Fruit fly (Drosophila melanogaster) whole organism, wandering third instar larva: ENCODE measurements around the gene red.
A peak's percentile ranks its signal among the peaks of the same experiment; 100 is the strongest.

ENCODE experiments used
- CrebA ChIP-seq: fragments of 200-800 bp; sonication (Bioruptor generic); optimal IDR thresholded peaks from 2 replicates; lab custom pipeline; 2016; ENCODE audit warnings: missing biosample characterization, mild to moderate bottlenecking, missing genetic modification characterization, borderline replicate concordance
- Dfd ChIP-seq: fragments of >200 bp; optimal IDR thresholded peaks from 2 replicates; lab custom pipeline; 2017; ENCODE audit warnings: missing biosample characterization, missing genetic modification characterization
- GATAd ChIP-seq: sonication (Bioruptor generic); optimal IDR thresholded peaks from 2 replicates; lab custom pipeline; 2016; ENCODE audit warnings: missing biosample characterization, missing genetic modification characterization
- Hr83 ChIP-seq: fragments of 200-300 bp; sonication (Bioruptor generic); optimal IDR thresholded peaks from 2 replicates; lab custom pipeline; 2016; ENCODE audit warnings: missing biosample characterization, mild to moderate bottlenecking, missing genetic modification characterization, moderate library complexity; ENCODE audit not compliant: poor library complexity, severe bottlenecking
- Sp1 ChIP-seq: fragments of 200-800 bp; sonication (Bioruptor generic); optimal IDR thresholded peaks from 3 replicates; lab custom pipeline; 2019; ENCODE audit warnings: missing biosample characterization, mild to moderate bottlenecking, missing genetic modification characterization, moderate library complexity
- Vsx2 ChIP-seq: fragments of 200-300, 225-300 bp; sonication (Bioruptor generic); optimal IDR thresholded peaks from 2 replicates; lab custom pipeline; 2018; ENCODE audit warnings: missing biosample characterization, missing genetic modification characterization; ENCODE audit not compliant: partially characterized antibody
- br ChIP-seq: fragments of 200-800 bp; sonication (Bioruptor generic); optimal IDR thresholded peaks from 2 replicates; lab custom pipeline; 2016; ENCODE audit warnings: missing biosample characterization, missing genetic modification characterization
- brk ChIP-seq: fragments of 200-800 bp; sonication (Bioruptor generic); optimal IDR thresholded peaks from 2 replicates; lab custom pipeline; 2016; ENCODE audit warnings: missing biosample characterization, mild to moderate bottlenecking, missing genetic modification characterization
- ey ChIP-seq: fragments of 200-800 bp; sonication (Bioruptor generic); optimal IDR thresholded peaks from 2 replicates; lab custom pipeline; 2016; ENCODE audit warnings: missing biosample characterization, missing genetic modification characterization
- jim ChIP-seq: fragments of 175-275, 200-325 bp; sonication (Bioruptor generic); optimal IDR thresholded peaks from 2 replicates; lab custom pipeline; 2016; ENCODE audit warnings: missing biosample characterization, mild to moderate bottlenecking, missing genetic modification characterization
- tai ChIP-seq: sonication (Bioruptor generic); optimal IDR thresholded peaks from 2 replicates; lab custom pipeline; 2016; ENCODE audit warnings: missing biosample characterization, missing genetic modification characterization
- woc ChIP-seq: sonication (Bioruptor generic); optimal IDR thresholded peaks from 2 replicates; lab custom pipeline; 2016; ENCODE audit warnings: missing biosample characterization, mild to moderate bottlenecking, missing genetic modification characterization

DNA sequence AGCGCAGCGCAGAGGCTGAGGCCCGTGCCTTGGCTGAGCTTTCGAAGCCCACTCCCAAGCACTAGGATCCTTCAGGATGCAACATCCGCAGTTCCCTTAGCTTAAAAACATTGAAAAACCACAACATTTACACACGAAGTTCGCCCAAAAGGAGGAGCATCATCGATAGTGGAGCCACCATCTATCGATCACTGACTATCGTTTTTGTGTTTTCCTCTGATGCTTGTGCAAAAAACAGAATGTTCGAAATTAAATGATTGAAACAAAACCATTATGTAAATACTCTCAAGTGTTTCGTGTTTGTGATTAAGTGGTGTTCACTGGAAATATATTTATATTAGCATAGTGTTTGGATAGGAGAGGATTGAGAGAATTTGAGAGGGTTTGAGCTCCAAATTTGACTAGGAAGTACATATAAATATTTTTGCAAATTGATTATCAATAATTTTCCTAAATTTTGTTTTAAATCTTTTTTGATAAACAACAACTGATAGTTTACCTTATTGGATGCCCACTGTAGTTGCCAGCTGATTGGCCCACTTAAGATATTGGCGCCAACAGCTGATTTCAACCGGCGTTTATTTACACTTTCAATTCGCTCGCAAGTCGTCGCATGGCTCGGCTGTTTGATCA, 38.7 kb downstream of the red start, which contains the start of gene spn-B:
- no peak for TF ChIP-seq tai (GFP tag; lab: Kevin White, UChicago)
- TF ChIP-seq brk (GFP tag; lab: Kevin White, UChicago): peak; percentile 86
- TF ChIP-seq ey (GFP tag; lab: Kevin White, UChicago): peak; percentile 75
- peak; percentile 78 for TF ChIP-seq Sp1 (GFP tag; lab: Kevin White, UChicago)
- peak; percentile 88 for TF ChIP-seq woc (GFP tag; lab: Kevin White, UChicago)
- TF ChIP-seq Dfd (GFP tag; lab: Kevin White, UChicago): no peak
- no peak for TF ChIP-seq jim (GFP tag; lab: Kevin White, UChicago)
- peak; percentile 33 for TF ChIP-seq Hr83 (GFP tag; lab: Kevin White, UChicago)
- peak; percentile 28 for TF ChIP-seq Vsx2 (GFP tag; lab: Kevin White, UChicago)
- TF ChIP-seq GATAd (GFP tag; lab: Kevin White, UChicago): no peak
- TF ChIP-seq CrebA (GFP tag; lab: Kevin White, UChicago): no peak
- peak; percentile 79 for TF ChIP-seq br (GFP tag; lab: Kevin White, UChicago)
